Worm (Caenorhabditis elegans) whole organism, young adult: ENCODE data around the gene Y49F6B.2.

Experiments used
- F22D6.2 ChIP-seq: sonication (generic microtip); optimal IDR thresholded peaks from 2 replicates; lab custom pipeline; 2016; ENCODE audit warnings: mild to moderate bottlenecking, missing genetic modification characterization, missing compliant biosample characterization
- F23B12.7 ChIP-seq: sonication (generic microtip); optimal IDR thresholded peaks from 2 replicates; lab custom pipeline; 2017; ENCODE audit warnings: missing genetic modification characterization, mild to moderate bottlenecking, missing compliant biosample characterization, antibody characterized with exemption, moderate library complexity; ENCODE audit not compliant: insufficient read depth
- ZK185.1 ChIP-seq: sonication (generic microtip); optimal IDR thresholded peaks from 2 replicates; lab custom pipeline; 2016; ENCODE audit warnings: mild to moderate bottlenecking, missing genetic modification characterization, missing compliant biosample characterization; ENCODE audit not compliant: poor library complexity, severe bottlenecking
- aptf-2 ChIP-seq: fragments of 200-800 bp; sonication (Bioruptor generic); conservative IDR thresholded peaks from 2 replicates; pipeline ENCODE4 v1.3.6; 2022; ENCODE audit warnings: missing genetic modification reagents, missing genetic modification characterization, missing compliant biosample characterization
- lir-1 ChIP-seq: fragments of 200-800 bp; sonication (Bioruptor generic); conservative IDR thresholded peaks from 2 replicates; pipeline ENCODE4 v1.3.6; 2022; ENCODE audit warnings: missing genetic modification reagents, missing genetic modification characterization, missing compliant biosample characterization
- snpc-4 ChIP-seq, 5 experiments: fragments of 150-350 bp in 1 of 5; sonication (generic microtip) in 4 of 5; optimal IDR thresholded peaks; 2 replicates each; lab custom pipeline; 2014 to 2018; ENCODE audit warnings: missing genetic modification characterization in 5 of 5, missing biosample characterization in 3 of 5, antibody characterized with exemption in 2 of 5, mild to moderate bottlenecking in 2 of 5, missing compliant biosample characterization in 2 of 5, missing genotype in 2 of 5, moderate library complexity in 2 of 5, missing genetic modification reagents in 1 of 5
- ztf-6 ChIP-seq: fragments of 200-800 bp; sonication (Bioruptor generic); IDR thresholded peaks from 2 replicates; pipeline ENCODE4 v1.3.6; 2022; ENCODE audit warnings: missing genetic modification reagents, missing genetic modification characterization, missing compliant biosample characterization

DNA sequence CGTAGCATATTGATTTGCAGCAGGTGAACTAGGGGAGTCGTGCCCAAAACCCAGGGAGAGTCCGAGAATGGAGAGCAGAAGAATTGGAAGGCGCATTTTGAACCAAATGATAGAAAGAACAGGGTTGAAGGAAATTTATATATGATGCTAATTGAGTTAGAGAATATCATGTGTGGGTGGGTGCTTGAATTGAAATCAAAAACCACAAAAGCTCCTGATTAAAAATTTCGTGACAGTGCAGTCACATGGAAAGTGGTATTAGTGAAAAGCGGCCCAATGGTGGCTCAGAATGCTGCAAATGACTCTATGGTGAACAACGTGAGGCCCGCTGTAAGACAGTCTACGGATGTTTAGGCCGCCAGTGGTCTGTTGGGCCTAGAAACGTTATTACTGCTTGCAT lies 41.2 kb upstream of the Y49F6B.2 start, which contains the start of gene C16C8.8:
- TF ChIP-seq snpc-4 (GFP tag; optimal IDR thresholded peaks at IDR 0.05; lab: Kevin White, UChicago) = no peak
- no peak for TF ChIP-seq snpc-4 (tag; optimal IDR thresholded peaks at IDR 0.05; lab: Kevin White, UChicago)
- TF ChIP-seq aptf-2 (GFP tag; lab: Robert Waterston, UW) = no peak
- TF ChIP-seq F22D6.2 (tag; lab: Kevin White, UChicago) = no peak
- no peak for TF ChIP-seq lir-1 (GFP tag; lab: Robert Waterston, UW)
- no peak for TF ChIP-seq F23B12.7 (tag; lab: Kevin White, UChicago)
- TF ChIP-seq ztf-6 = no peak
- TF ChIP-seq ZK185.1 (tag; lab: Kevin White, UChicago) = no peak
